Worm (Caenorhabditis elegans): ENCODE measurements around the gene ant-1.3.

ant-1.3 gene

ce11 chrIV:9735750-9736149, 26.6 kb upstream of the ant-1.3 start:
- TF ChIP-seq egl-43 (GFP tag; IDR thresholded peaks at IDR 0.05) (no peak), egl-27 (tag; optimal IDR thresholded peaks at IDR 0.05) (no peak), pqm-1 (tag; optimal IDR thresholded peaks at IDR 0.05) (peak; percentile 52), ceh-32 (tag; optimal IDR thresholded peaks at IDR 0.05; ENCODE audit: poor library complexity) (no peak), zip-2 (tag; optimal IDR thresholded peaks at IDR 0.05) (no peak), nhr-28 (tag; optimal IDR thresholded peaks at IDR 0.05) (peak; percentile 72), ces-1 (GFP tag; optimal IDR thresholded peaks at IDR 0.05) (no peak), aha-1 (tag) (peak; percentile 94), jun-1 (tag; optimal IDR thresholded peaks at IDR 0.05) (no peak), hlh-11 (tag; optimal IDR thresholded peaks at IDR 0.05) (peak; percentile 69), php-3 (GFP tag; IDR thresholded peaks at IDR 0.05) (0 out of 2 replicates have a peak, but pooled peaks have one; percentile 62), saeg-2 (GFP tag; IDR thresholded peaks at IDR 0.05) (no peak), lin-1 (GFP tag; IDR thresholded peaks at IDR 0.05) (no peak), lin-15B (tag; optimal IDR thresholded peaks at IDR 0.05) (no peak), F49E8.2 (tag; optimal IDR thresholded peaks at IDR 0.05; ENCODE audit: borderline replicate concordance) (no peak), nhr-48 (tag; optimal IDR thresholded peaks at IDR 0.05) (no peak), hmg-1.1 (GFP tag; IDR thresholded peaks at IDR 0.05) (no peak), arid-1 (GFP tag; conservative IDR thresholded peaks at IDR 0.05) (no peak), nhr-102 (tag; optimal IDR thresholded peaks at IDR 0.05) (no peak), nhr-11 (tag; optimal IDR thresholded peaks at IDR 0.05) (peak; percentile 25), cey-2 (tag; optimal IDR thresholded peaks at IDR 0.05; ENCODE audit: borderline replicate concordance, insufficient read depth) (no peak), dmd-8 (GFP tag; IDR thresholded peaks at IDR 0.05) (no peak), lir-3 (tag; optimal IDR thresholded peaks at IDR 0.05) (no peak), hlh-30 (tag; optimal IDR thresholded peaks at IDR 0.05; ENCODE audit: insufficient read depth) (peak; percentile 64), sdz-12 (GFP tag; optimal IDR thresholded peaks at IDR 0.05) (no peak), daf-16 (GFP tag; optimal IDR thresholded peaks at IDR 0.05) (peak in 1 of 2 experiments; percentile 69), daf-16 (tag; optimal IDR thresholded peaks at IDR 0.05) (peak; percentile 97), tag-97 (GFP tag; IDR thresholded peaks at IDR 0.05) (no peak), mxl-3 (GFP tag; optimal IDR thresholded peaks at IDR 0.05) (no peak), mep-1 (tag; optimal IDR thresholded peaks at IDR 0.05) (peak; percentile 17), ceh-20 (GFP tag; IDR thresholded peaks at IDR 0.05) (no peak), dmd-6 (GFP tag; IDR thresholded peaks at IDR 0.05) (peak; percentile 57; the same call in 1 of the 2 replicates), T20F7.1 (GFP tag; optimal IDR thresholded peaks at IDR 0.05) (no peak), dmd-9 (GFP tag; IDR thresholded peaks at IDR 0.05) (no peak), nhr-77 (tag; optimal IDR thresholded peaks at IDR 0.05) (peak; percentile 13), dve-1 (tag; optimal IDR thresholded peaks at IDR 0.05; ENCODE audit: insufficient read depth) (peak; percentile 76), nhr-25 (tag; optimal IDR thresholded peaks at IDR 0.05; ENCODE audit: borderline replicate concordance, insufficient read depth) (no peak), ceh-44 (GFP tag; IDR thresholded peaks at IDR 0.05) (no peak), lsy-2 (tag; optimal IDR thresholded peaks at IDR 0.05) (peak in 1 of 2 experiments; percentile 72), skn-1 (tag; optimal IDR thresholded peaks at IDR 0.05) (no peak), F44E2.7 (GFP tag; IDR thresholded peaks at IDR 0.05) (no peak), ztf-7 (tag; optimal IDR thresholded peaks at IDR 0.05) (no peak), nhr-6 (tag; optimal IDR thresholded peaks at IDR 0.05) (no peak), mdt-29 (GFP tag; IDR thresholded peaks at IDR 0.05) (no peak), R02D3.7 (tag; optimal IDR thresholded peaks at IDR 0.05) (no peak)

Data from whole organism, L4 larva.